Fruit fly (Drosophila melanogaster) Kc167 (cell line): Measurements from ENCODE around the gene DppIII.

Experiments used
- Myc ChIP-seq: fragments of >200 bp; optimal IDR thresholded peaks from 2 replicates; lab custom pipeline; 2017; ENCODE audit warnings: missing external identifiers
- Sin3A ChIP-seq: fragments of >200 bp; optimal IDR thresholded peaks from 2 replicates; lab custom pipeline; 2018; ENCODE audit warnings: missing external identifiers
- h ChIP-seq: fragments of >200 bp; optimal IDR thresholded peaks from 3 replicates; lab custom pipeline; 2018; ENCODE audit warnings: missing external identifiers
- insv ChIP-seq: fragments of >200 bp; optimal IDR thresholded peaks from 3 replicates; lab custom pipeline; 2018; ENCODE audit warnings: missing external identifiers
- psq ChIP-seq: fragments of >200 bp; optimal IDR thresholded peaks from 2 replicates; lab custom pipeline; 2017; ENCODE audit warnings: missing external identifiers
- ttk ChIP-seq: sonication (Bioruptor generic); optimal IDR thresholded peaks from 2 replicates; lab custom pipeline; 2017; ENCODE audit warnings: missing external identifiers

The DppIII gene

DNA sequence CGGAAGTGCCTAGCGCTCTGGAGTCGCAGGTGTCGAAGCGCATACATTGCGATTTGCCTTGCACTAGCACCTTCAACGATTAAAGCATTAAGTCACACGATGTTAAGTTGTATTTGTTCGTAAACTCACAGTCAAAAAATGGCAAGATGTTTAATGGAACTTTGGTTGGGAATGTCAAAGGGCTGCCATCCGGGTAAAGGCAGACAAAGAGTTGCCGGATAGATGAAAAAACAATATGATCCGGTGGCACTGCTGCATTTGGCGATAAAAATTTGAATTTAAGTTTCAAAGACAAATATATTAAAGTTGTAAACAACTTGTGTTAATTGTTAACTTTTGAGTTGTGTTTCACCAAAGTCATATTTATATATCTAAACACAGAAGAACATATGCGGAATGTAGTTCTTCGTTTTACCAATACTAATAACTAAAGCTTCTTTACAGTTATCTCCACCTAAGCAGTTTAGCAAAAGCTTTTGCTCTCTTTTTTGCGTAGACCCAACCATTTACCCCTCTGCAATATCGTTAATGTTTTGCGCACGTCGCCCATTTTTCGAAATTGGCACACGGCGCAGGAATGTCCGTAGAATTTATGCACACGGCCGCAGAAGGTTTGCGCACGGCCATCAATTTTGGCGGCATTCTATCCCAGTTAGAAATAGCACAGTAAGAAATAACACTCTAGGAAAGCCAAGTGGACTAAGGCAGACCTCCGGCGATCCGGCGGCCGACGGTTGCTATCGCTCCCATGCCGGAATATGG lies 27.7 kb upstream of the DppIII start, which contains the start of gene Coq2:
Gene Coq2 (minus strand): TSS at position 200 of the 762 bp plus-strand sequence.
- TF ChIP-seq ttk (lab: Kevin White, UChicago), result no peak
- TF ChIP-seq h (lab: Kevin White, UChicago), result no peak
- no peak for TF ChIP-seq Sin3A (lab: Kevin White, UChicago)
- TF ChIP-seq insv (lab: Kevin White, UChicago), result no peak
- TF ChIP-seq Myc (lab: Kevin White, UChicago), result no peak
- TF ChIP-seq psq (lab: Kevin White, UChicago), result no peak

DNA sequence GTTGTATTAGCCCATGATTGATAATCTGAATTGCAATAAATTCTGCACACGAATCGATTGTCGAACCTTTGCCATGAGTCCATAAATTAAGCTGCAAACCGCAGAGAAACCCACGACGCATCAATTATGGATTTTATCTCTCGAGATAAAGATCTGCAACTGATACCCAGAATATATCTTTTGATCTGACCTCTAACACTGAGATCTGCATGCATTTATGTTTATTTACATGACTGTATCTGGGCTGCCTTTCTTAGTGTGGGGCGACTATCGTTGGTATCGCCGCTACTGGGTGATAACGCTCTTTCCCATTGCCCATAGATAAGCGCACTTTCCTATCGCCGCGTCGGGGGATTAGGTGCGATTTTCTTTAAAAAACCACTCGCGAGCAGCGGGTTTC lies 27.0 kb upstream of the DppIII start, which contains the start of gene Ctr1B:
Gene Ctr1B (plus strand): TSS at position 398 of the 400 bp plus-strand sequence.
- no peak for TF ChIP-seq psq (lab: Kevin White, UChicago)
- TF ChIP-seq h (lab: Kevin White, UChicago), result no peak
- no peak for TF ChIP-seq Myc (lab: Kevin White, UChicago)
- TF ChIP-seq insv (lab: Kevin White, UChicago), result no peak
- TF ChIP-seq ttk (lab: Kevin White, UChicago), result no peak
- TF ChIP-seq Sin3A (lab: Kevin White, UChicago), result no peak

dm6 chr3R:8317709-8318335 lies 26.4 kb upstream of the DppIII start:
- no peak for TF ChIP-seq Sin3A (lab: Kevin White, UChicago)
- no peak for TF ChIP-seq insv (lab: Kevin White, UChicago)
- no peak for TF ChIP-seq psq (lab: Kevin White, UChicago)
- TF ChIP-seq ttk (lab: Kevin White, UChicago), result no peak
- no peak for TF ChIP-seq h (lab: Kevin White, UChicago)
- TF ChIP-seq Myc (lab: Kevin White, UChicago), result no peak

DNA sequence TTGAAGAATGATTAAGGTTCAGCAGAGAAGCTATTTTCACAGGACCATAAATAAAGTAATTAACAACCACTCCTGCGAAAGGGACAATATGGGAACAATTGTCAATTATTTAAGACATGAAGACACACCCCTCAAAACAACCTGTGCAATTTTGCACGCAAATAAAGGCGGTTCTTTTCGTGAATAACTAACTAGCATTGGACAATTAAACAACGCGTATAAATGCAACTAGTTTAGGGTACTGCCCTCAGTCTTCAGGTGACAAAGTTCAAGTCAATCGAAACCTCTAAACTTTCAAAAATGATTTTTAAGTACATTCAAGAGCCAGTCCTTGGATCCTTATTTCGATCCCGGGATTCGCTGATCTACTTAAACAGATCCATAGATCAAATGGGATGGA lies 22.8 kb upstream of the DppIII start, which contains the start of gene Or85a:
Gene Or85a (plus strand): TSS at position 301 of the 400 bp plus-strand sequence.
- no peak for TF ChIP-seq insv (lab: Kevin White, UChicago)
- TF ChIP-seq Myc (lab: Kevin White, UChicago), result no peak
- TF ChIP-seq h (lab: Kevin White, UChicago), result no peak
- TF ChIP-seq ttk (lab: Kevin White, UChicago), result no peak
- TF ChIP-seq psq (lab: Kevin White, UChicago), result no peak
- no peak for TF ChIP-seq Sin3A (lab: Kevin White, UChicago)

DNA sequence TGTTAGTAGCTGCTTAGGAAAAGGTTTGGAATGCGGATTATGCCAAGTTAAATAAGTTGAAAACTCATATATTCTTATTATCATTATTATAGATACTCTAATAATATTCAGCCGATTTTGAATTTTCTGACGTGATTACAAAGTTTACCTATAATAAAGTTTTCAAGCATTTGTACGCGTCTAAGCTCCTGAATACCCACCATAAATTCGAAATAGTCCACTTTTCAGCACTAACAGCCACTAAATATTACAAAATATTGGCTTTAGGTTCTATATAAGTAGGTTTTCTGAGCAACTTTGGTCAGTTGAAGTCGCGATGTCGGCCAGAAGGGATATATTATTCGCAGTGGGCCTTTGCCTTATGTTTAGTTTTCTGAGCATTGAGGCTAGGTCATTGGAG lies 20.2 kb upstream of the DppIII start, which contains the start of gene CG7443:
Gene CG7443 (plus strand): TSS at position 301 of the 400 bp plus-strand sequence.
- TF ChIP-seq h (lab: Kevin White, UChicago) (no peak), Sin3A (lab: Kevin White, UChicago) (no peak), insv (lab: Kevin White, UChicago) (no peak), Myc (lab: Kevin White, UChicago) (no peak), ttk (lab: Kevin White, UChicago) (no peak), psq (lab: Kevin White, UChicago) (no peak)

- TF ChIP-seq h (lab: Kevin White, UChicago) (no peak), psq (lab: Kevin White, UChicago) (no peak), Myc (lab: Kevin White, UChicago) (no peak), Sin3A (lab: Kevin White, UChicago) (no peak), insv (lab: Kevin White, UChicago) (no peak), ttk (lab: Kevin White, UChicago) (no peak)
These were observed 17.3 kb upstream of the DppIII start for dm6 chr3R:8326884-8327283.

- TF ChIP-seq Myc (lab: Kevin White, UChicago), result no peak
- TF ChIP-seq ttk (lab: Kevin White, UChicago), result no peak
- TF ChIP-seq h (lab: Kevin White, UChicago), result no peak
- TF ChIP-seq Sin3A (lab: Kevin White, UChicago), result no peak
- TF ChIP-seq insv (lab: Kevin White, UChicago), result no peak
- no peak for TF ChIP-seq psq (lab: Kevin White, UChicago)
These were observed 16.0 kb upstream of the DppIII start for dm6 chr3R:8327967-8328789.

dm6 chr3R:8329628-8330027 lies 14.6 kb upstream of the DppIII start:
- TF ChIP-seq psq (lab: Kevin White, UChicago) (no peak), insv (lab: Kevin White, UChicago) (no peak), h (lab: Kevin White, UChicago) (no peak)

- TF ChIP-seq psq (lab: Kevin White, UChicago), result no peak
- no peak for TF ChIP-seq Myc (lab: Kevin White, UChicago)
- TF ChIP-seq ttk (lab: Kevin White, UChicago), result no peak
- TF ChIP-seq insv (lab: Kevin White, UChicago), result no peak
- no peak for TF ChIP-seq Sin3A (lab: Kevin White, UChicago)
- TF ChIP-seq h (lab: Kevin White, UChicago), result no peak
These were observed 10.3 kb upstream of the DppIII start, which contains the start of gene Poxm for dm6 chr3R:8333768-8334470. Gene Poxm (minus strand): TSS chr3R:8333792.

dm6 chr3R:8334471-8334783 lies 9.8 kb upstream of the DppIII start:
- TF ChIP-seq ttk (lab: Kevin White, UChicago) (no peak), psq (lab: Kevin White, UChicago) (no peak), Myc (lab: Kevin White, UChicago) (no peak), Sin3A (lab: Kevin White, UChicago) (no peak), insv (lab: Kevin White, UChicago) (no peak), h (lab: Kevin White, UChicago) (no peak)
